Worm (Caenorhabditis elegans) whole organism, L2 larva: ENCODE results near the gene cct-1.
A peak's percentile ranks its signal among the peaks of the same experiment; 100 is the strongest.

ENCODE experiments used
- C34F6.9 ChIP-seq: fragments of 150-350 bp; optimal IDR thresholded peaks from 2 replicates; lab custom pipeline; 2014; ENCODE audit warnings: missing biosample characterization, missing genetic modification characterization
- F13H6.1 ChIP-seq: sonication (generic microtip); optimal IDR thresholded peaks from 2 replicates; lab custom pipeline; 2016; ENCODE audit warnings: missing genetic modification characterization, missing compliant biosample characterization
- R02D3.7 ChIP-seq: fragments of 150-350 bp; optimal IDR thresholded peaks from 2 replicates; lab custom pipeline; 2014; ENCODE audit warnings: missing biosample characterization, missing genetic modification characterization
- Y55F3AM.14 ChIP-seq: fragments of 200-800 bp; sonication (Bioruptor generic); optimal IDR thresholded peaks from 2 replicates; lab custom pipeline; 2018; ENCODE audit warnings: mild to moderate bottlenecking, missing genetic modification characterization, missing compliant biosample characterization
- ZK546.5 ChIP-seq: sonication (generic microtip); optimal IDR thresholded peaks from 2 replicates; lab custom pipeline; 2017; ENCODE audit warnings: missing biosample characterization, missing genetic modification characterization
- alr-1 ChIP-seq: fragments of 150-350 bp; optimal IDR thresholded peaks from 2 replicates; lab custom pipeline; 2014; ENCODE audit warnings: missing biosample characterization, missing genetic modification characterization
- aly-2 ChIP-seq: fragments of 150-350 bp; optimal IDR thresholded peaks from 2 replicates; lab custom pipeline; 2014; ENCODE audit warnings: missing biosample characterization, missing genetic modification characterization
- ama-1 ChIP-seq: fragments of 150-350 bp; optimal IDR thresholded peaks from 2 replicates; lab custom pipeline; 2018; ENCODE audit warnings: inconsistent platforms
- blmp-1 ChIP-seq: sonication (generic microtip); optimal IDR thresholded peaks from 2 replicates; lab custom pipeline; 2017; ENCODE audit warnings: missing genetic modification characterization, mild to moderate bottlenecking, missing compliant biosample characterization, antibody characterized with exemption, moderate library complexity; ENCODE audit not compliant: insufficient read depth
- ceh-16 ChIP-seq: fragments of 150-350 bp; optimal IDR thresholded peaks from 2 replicates; lab custom pipeline; 2014; ENCODE audit warnings: missing biosample characterization, missing genetic modification characterization
- ceh-82 ChIP-seq: fragments of 150-350 bp; optimal IDR thresholded peaks from 2 replicates; lab custom pipeline; 2014; ENCODE audit warnings: missing biosample characterization, missing genetic modification characterization
- crh-2 ChIP-seq: sonication (generic microtip); optimal IDR thresholded peaks from 2 replicates; lab custom pipeline; 2017; ENCODE audit warnings: missing biosample characterization, missing genetic modification characterization
- dmd-4 ChIP-seq: sonication (generic microtip); optimal IDR thresholded peaks from 2 replicates; lab custom pipeline; 2017; ENCODE audit warnings: missing biosample characterization, missing genetic modification characterization
- egl-27 ChIP-seq: sonication (generic microtip); optimal IDR thresholded peaks from 3 replicates; lab custom pipeline; 2017; ENCODE audit warnings: missing biosample characterization, missing genetic modification reagents, missing genetic modification characterization
- elt-1 ChIP-seq: fragments of 150-350 bp; optimal IDR thresholded peaks from 2 replicates; lab custom pipeline; 2014; ENCODE audit warnings: missing biosample characterization, missing genetic modification characterization
- elt-3 ChIP-seq: sonication (generic microtip); optimal IDR thresholded peaks from 2 replicates; lab custom pipeline; 2017; ENCODE audit warnings: missing biosample characterization, missing genetic modification characterization
- fos-1 ChIP-seq: fragments of 150-350 bp; optimal IDR thresholded peaks from 2 replicates; lab custom pipeline; 2014; ENCODE audit warnings: missing biosample characterization, missing genetic modification characterization
- gmeb-1 ChIP-seq: fragments of 150-350 bp; optimal IDR thresholded peaks from 2 replicates; lab custom pipeline; 2014; ENCODE audit warnings: missing biosample characterization, missing genetic modification characterization
- lin-11 ChIP-seq: fragments of 150-350 bp; sonication (generic microtip); optimal IDR thresholded peaks from 2 replicates; lab custom pipeline; 2014; ENCODE audit warnings: missing biosample characterization, missing genetic modification characterization, inconsistent platforms, mixed read lengths
- lin-13 ChIP-seq: fragments of 150-350 bp; optimal IDR thresholded peaks from 2 replicates; lab custom pipeline; 2014; ENCODE audit warnings: missing biosample characterization, missing genetic modification reagents, missing genetic modification characterization
- lin-39 ChIP-seq: fragments of 150-350 bp; optimal IDR thresholded peaks from 2 replicates; lab custom pipeline; 2014; ENCODE audit warnings: missing biosample characterization, missing genetic modification reagents, missing genetic modification characterization
- lsy-2 ChIP-seq, 2 experiments: fragments of 150-350 bp in 1 of 2; sonication (generic microtip) in 1 of 2; optimal IDR thresholded peaks; 2 replicates each; lab custom pipeline; 2014 to 2017; ENCODE audit warnings: missing biosample characterization in 2 of 2, missing genetic modification characterization in 2 of 2
- mab-5 ChIP-seq: fragments of 150-350 bp; optimal IDR thresholded peaks from 2 replicates; lab custom pipeline; 2014; ENCODE audit warnings: missing biosample characterization, missing genetic modification characterization
- mbf-1 ChIP-seq: sonication (generic microtip); optimal IDR thresholded peaks from 2 replicates; lab custom pipeline; 2017; ENCODE audit warnings: missing biosample characterization, missing genetic modification characterization
- mdl-1 ChIP-seq, 2 experiments: fragments of 150-350 bp in 1 of 2; sonication (generic microtip) in 1 of 2; optimal IDR thresholded peaks; 2 replicates each; lab custom pipeline; 2017; ENCODE audit warnings: missing biosample characterization in 2 of 2, missing genetic modification characterization in 2 of 2
- nhr-10 ChIP-seq: sonication (generic microtip); optimal IDR thresholded peaks from 2 replicates; lab custom pipeline; 2017; ENCODE audit warnings: missing biosample characterization, missing genetic modification characterization
- nhr-11 ChIP-seq: fragments of 150-350 bp; optimal IDR thresholded peaks from 2 replicates; lab custom pipeline; 2014; ENCODE audit warnings: missing biosample characterization, missing genetic modification characterization
- nhr-12 ChIP-seq: fragments of 150-350 bp; optimal IDR thresholded peaks from 2 replicates; lab custom pipeline; 2014; ENCODE audit warnings: missing biosample characterization, missing genetic modification characterization
- nhr-129 ChIP-seq: fragments of 150-350 bp; optimal IDR thresholded peaks from 2 replicates; lab custom pipeline; 2014; ENCODE audit warnings: missing biosample characterization, missing genetic modification characterization
- nhr-21 ChIP-seq: fragments of 150-350 bp; optimal IDR thresholded peaks from 2 replicates; lab custom pipeline; 2014; ENCODE audit warnings: missing biosample characterization, missing genetic modification characterization
- nhr-23 ChIP-seq: fragments of 150-350 bp; optimal IDR thresholded peaks from 2 replicates; lab custom pipeline; 2014; ENCODE audit warnings: missing biosample characterization, missing genetic modification reagents, missing genetic modification characterization
- nhr-237 ChIP-seq: fragments of 150-350 bp; optimal IDR thresholded peaks from 2 replicates; lab custom pipeline; 2014; ENCODE audit warnings: missing biosample characterization, missing genetic modification characterization
- nhr-25 ChIP-seq: fragments of 150-350 bp; sonication (generic microtip); optimal IDR thresholded peaks from 3 replicates; lab custom pipeline; 2014; ENCODE audit warnings: missing biosample characterization, missing genetic modification characterization
- nhr-6 ChIP-seq: fragments of 150-350 bp; optimal IDR thresholded peaks from 2 replicates; lab custom pipeline; 2014; ENCODE audit warnings: missing biosample characterization, missing genetic modification characterization
- nhr-77 ChIP-seq: fragments of 150-350 bp; optimal IDR thresholded peaks from 2 replicates; lab custom pipeline; 2014; ENCODE audit warnings: missing biosample characterization, missing genetic modification characterization
- peb-1 ChIP-seq: fragments of 150-350 bp; optimal IDR thresholded peaks from 2 replicates; lab custom pipeline; 2014; ENCODE audit warnings: missing biosample characterization, missing genetic modification characterization
- sem-4 ChIP-seq: fragments of 150-350 bp; optimal IDR thresholded peaks from 2 replicates; lab custom pipeline; 2014; ENCODE audit warnings: missing biosample characterization, missing genetic modification reagents, missing genetic modification characterization
- skn-1 ChIP-seq: sonication (generic microtip); optimal IDR thresholded peaks from 2 replicates; lab custom pipeline; 2017; ENCODE audit warnings: missing biosample characterization, missing genetic modification characterization
- sma-3 ChIP-seq: sonication (generic microtip); optimal IDR thresholded peaks from 2 replicates; lab custom pipeline; 2016; ENCODE audit warnings: missing genetic modification reagents, missing genetic modification characterization, missing compliant biosample characterization
- sma-9 ChIP-seq, 2 experiments: fragments of 150-350 bp in 1 of 2; sonication (generic microtip) in 1 of 2; optimal IDR thresholded peaks; 2 replicates each; lab custom pipeline; 2014 to 2016; ENCODE audit warnings: missing genetic modification characterization in 2 of 2, mild to moderate bottlenecking in 1 of 2, missing biosample characterization in 1 of 2, missing compliant biosample characterization in 1 of 2, missing genetic modification reagents in 1 of 2, moderate library complexity in 1 of 2
- snpc-4 ChIP-seq: fragments of 150-350 bp; optimal IDR thresholded peaks from 2 replicates; lab custom pipeline; 2014; ENCODE audit warnings: missing biosample characterization, missing genetic modification characterization
- unc-39 ChIP-seq: fragments of 150-350 bp; optimal IDR thresholded peaks from 2 replicates; lab custom pipeline; 2014; ENCODE audit warnings: missing biosample characterization, missing genetic modification characterization
- unc-55 ChIP-seq: fragments of 150-350 bp; sonication (generic microtip); optimal IDR thresholded peaks from 3 replicates; lab custom pipeline; 2014; ENCODE audit warnings: missing biosample characterization, missing genetic modification reagents, missing genetic modification characterization
- unc-62 ChIP-seq: fragments of 150-350 bp; optimal IDR thresholded peaks from 2 replicates; lab custom pipeline; 2014; ENCODE audit warnings: missing biosample characterization, missing genetic modification reagents, missing genetic modification characterization
- zag-1 ChIP-seq: fragments of 150-350 bp; optimal IDR thresholded peaks from 2 replicates; lab custom pipeline; 2014; ENCODE audit warnings: missing biosample characterization, missing genetic modification characterization
- ztf-1 ChIP-seq: fragments of 200-800 bp; sonication (Bioruptor generic); conservative IDR thresholded peaks from 2 replicates; pipeline ENCODE4 v1.3.6; 2022; ENCODE audit warnings: missing genetic modification characterization, missing compliant biosample characterization
- ztf-11 ChIP-seq: sonication (generic microtip); optimal IDR thresholded peaks from 2 replicates; lab custom pipeline; 2017; ENCODE audit warnings: missing biosample characterization, missing genetic modification characterization
- ztf-4 ChIP-seq: fragments of 150-350 bp; optimal IDR thresholded peaks from 2 replicates; lab custom pipeline; 2014; ENCODE audit warnings: missing biosample characterization, missing genetic modification characterization

Gene cct-1

ce11 chrII:8185016-8185493 lies at the start of gene cct-1, which contains the start of gene mig-5:
Gene cct-1 (plus strand): TSS chrII:8185443.
Gene mig-5 (minus strand): TSS chrII:8185023.
- TF ChIP-seq ama-1 (lab: Kevin White, UChicago) (peak; percentile 41), crh-2 (tag; lab: Kevin White, UChicago) (peak; percentile 99), lin-11 (tag; lab: Kevin White, UChicago) (peak; percentile 98), nhr-77 (tag; lab: Kevin White, UChicago) (peak; percentile 86), skn-1 (tag; lab: Kevin White, UChicago) (peak; percentile 63), blmp-1 (peak; percentile 75), R02D3.7 (tag; lab: Kevin White, UChicago) (peak; percentile 83), peb-1 (tag; lab: Kevin White, UChicago) (no peak), Y55F3AM.14 (GFP tag; lab: Kevin White, UChicago) (peak; percentile 71), sem-4 (peak; percentile 99), lin-39 (tag; lab: Kevin White, UChicago) (no peak), aly-2 (tag; lab: Kevin White, UChicago) (no peak), nhr-12 (tag; lab: Kevin White, UChicago) (peak; percentile 42), fos-1 (tag; lab: Kevin White, UChicago) (peak; percentile 90), gmeb-1 (tag; lab: Kevin White, UChicago) (peak; percentile 98), nhr-129 (tag; lab: Kevin White, UChicago) (peak; percentile 94), ZK546.5 (tag; lab: Kevin White, UChicago) (peak; percentile 90), unc-55 (peak; percentile 100), mdl-1 (tag; optimal IDR thresholded peaks at IDR 0.05; lab: Kevin White, UChicago) (peak in 1 of 2 experiments; percentile 78), ztf-11 (tag; lab: Kevin White, UChicago) (peak; percentile 51), unc-62 (GFP tag; lab: Kevin White, UChicago) (peak; percentile 89), ceh-82 (tag; lab: Kevin White, UChicago) (peak; percentile 91), ceh-16 (tag; lab: Kevin White, UChicago) (peak; percentile 92), F13H6.1 (tag; lab: Kevin White, UChicago) (peak; percentile 96), ztf-1 (GFP tag; lab: Robert Waterston, UW) (no peak), elt-1 (peak; percentile 16), mab-5 (tag; lab: Kevin White, UChicago) (peak; percentile 97), alr-1 (tag; lab: Kevin White, UChicago) (peak; percentile 9), lsy-2 (tag; optimal IDR thresholded peaks at IDR 0.05; lab: Kevin White, UChicago) (peak; percentile 99 to 100), dmd-4 (peak; percentile 41), nhr-6 (tag; lab: Kevin White, UChicago) (peak; percentile 97), nhr-237 (tag; lab: Kevin White, UChicago) (peak; percentile 84), sma-3 (GFP tag; lab: Kevin White, UChicago) (peak; percentile 98), nhr-23 (tag; lab: Kevin White, UChicago) (no peak), nhr-11 (tag; lab: Kevin White, UChicago) (peak; percentile 48), sma-9 (GFP tag; optimal IDR thresholded peaks at IDR 0.05; lab: Kevin White, UChicago) (peak; percentile 98), sma-9 (tag; optimal IDR thresholded peaks at IDR 0.05; lab: Kevin White, UChicago) (no peak), ztf-4 (peak; percentile 98), nhr-25 (tag; lab: Kevin White, UChicago) (peak; percentile 99), C34F6.9 (tag; lab: Kevin White, UChicago) (peak; percentile 99), lin-13 (GFP tag; lab: Kevin White, UChicago) (peak; percentile 97), nhr-21 (peak; percentile 97), nhr-10 (tag; lab: Kevin White, UChicago) (peak; percentile 85), egl-27 (tag; lab: Kevin White, UChicago) (peak; percentile 91), unc-39 (tag; lab: Kevin White, UChicago) (no peak), zag-1 (tag; lab: Kevin White, UChicago) (peak; percentile 94), snpc-4 (peak; percentile 90), mbf-1 (tag; lab: Kevin White, UChicago) (peak; percentile 50), elt-3 (no peak)
